Fruit fly (Drosophila melanogaster): ENCODE data around the gene CG14454.

CG14454 gene

dm6 chr3L:22671699-22672276 lies 20.5 kb downstream of the CG14454 start:
- no peak for TF ChIP-seq cyc (GFP tag; optimal IDR thresholded peaks at IDR 0.05)
- no peak for TF ChIP-seq CG11762 (GFP tag; optimal IDR thresholded peaks at IDR 0.05; ENCODE audit: insufficient read depth)
- TF ChIP-seq CG6163 (GFP tag; IDR thresholded peaks at IDR 0.05), result no peak
- no peak for TF ChIP-seq topi (GFP tag; optimal IDR thresholded peaks at IDR 0.05)
- TF ChIP-seq CG3919 (GFP tag; optimal IDR thresholded peaks at IDR 0.05), result no peak
- TF ChIP-seq CG10669 (GFP tag; optimal IDR thresholded peaks at IDR 0.05), result no peak
- TF ChIP-seq fkh (GFP tag; optimal IDR thresholded peaks at IDR 0.05), result peak; percentile 55
- no peak for TF ChIP-seq CG8319 (GFP tag; optimal IDR thresholded peaks at IDR 0.05)
- no peak for TF ChIP-seq lz (GFP tag; optimal IDR thresholded peaks at IDR 0.05)

- TF ChIP-seq Hr38 (GFP tag; optimal IDR thresholded peaks at IDR 0.05) (no peak), Lpt (GFP tag; optimal IDR thresholded peaks at IDR 0.05) (no peak), CG6854 (GFP tag; optimal IDR thresholded peaks at IDR 0.05) (no peak), OdsH (GFP tag; optimal IDR thresholded peaks at IDR 0.05) (no peak), CG31627 (GFP tag; optimal IDR thresholded peaks at IDR 0.05) (no peak), vri (GFP tag; optimal IDR thresholded peaks at IDR 0.05) (no peak), Sox102F (GFP tag; optimal IDR thresholded peaks at IDR 0.05) (no peak)
Measured at dm6 chr3L:22670174-22670573, 22.2 kb downstream of the CG14454 start.

- TF ChIP-seq svp (GFP tag) (peak; percentile 45), CG7368 (GFP tag; optimal IDR thresholded peaks at IDR 0.05) (no peak), CG8632 (GFP tag; optimal IDR thresholded peaks at IDR 0.05) (no peak), dsx (GFP tag; optimal IDR thresholded peaks at IDR 0.05; ENCODE audit: poor library complexity, severe bottlenecking) (no peak), fkh (GFP tag; optimal IDR thresholded peaks at IDR 0.05) (peak; percentile 59), CG16779 (tag; optimal IDR thresholded peaks at IDR 0.05) (no peak)
Measured at dm6 chr3L:22669275-22670006, 22.9 kb downstream of the CG14454 start, which contains the start of gene Jhbp6. Jhbp6 (plus strand) TSS chr3L:22669956.

dm6 chr3L:22665110-22665509 lies 27.2 kb downstream of the CG14454 start:
- TF ChIP-seq CG8632 (GFP tag; optimal IDR thresholded peaks at IDR 0.05) (no peak), dsx (GFP tag; optimal IDR thresholded peaks at IDR 0.05; ENCODE audit: poor library complexity, severe bottlenecking) (no peak), fkh (GFP tag; optimal IDR thresholded peaks at IDR 0.05) (no peak), CG3919 (GFP tag; optimal IDR thresholded peaks at IDR 0.05) (peak; percentile 18), CG11762 (GFP tag; optimal IDR thresholded peaks at IDR 0.05; ENCODE audit: insufficient read depth) (no peak), fd59A (GFP tag; optimal IDR thresholded peaks at IDR 0.05) (no peak), Sox102F (GFP tag; optimal IDR thresholded peaks at IDR 0.05) (peak; percentile 30), achi (GFP tag; optimal IDR thresholded peaks at IDR 0.05) (peak; percentile 23), esn (GFP tag; optimal IDR thresholded peaks at IDR 0.05) (no peak), OdsH (GFP tag; optimal IDR thresholded peaks at IDR 0.05) (peak; percentile 38), Met (GFP tag; optimal IDR thresholded peaks at IDR 0.05) (peak; percentile 47), CG11902 (GFP tag; optimal IDR thresholded peaks at IDR 0.05) (no peak), Hr4 (GFP tag; optimal IDR thresholded peaks at IDR 0.05) (peak; percentile 13), Hr39 (GFP tag; optimal IDR thresholded peaks at IDR 0.05) (peak; percentile 44), svp (GFP tag) (no peak), Gug (GFP tag; IDR thresholded peaks at IDR 0.05) (no peak), CG6854 (GFP tag; optimal IDR thresholded peaks at IDR 0.05) (no peak), topi (GFP tag; optimal IDR thresholded peaks at IDR 0.05) (peak; percentile 36), cyc (GFP tag; optimal IDR thresholded peaks at IDR 0.05) (no peak), salr (GFP tag; optimal IDR thresholded peaks at IDR 0.05) (no peak), fd85E (GFP tag; optimal IDR thresholded peaks at IDR 0.05) (no peak), Eip78C (GFP tag) (peak; percentile 46), CG9139 (GFP tag; optimal IDR thresholded peaks at IDR 0.05) (no peak), CG31627 (GFP tag; optimal IDR thresholded peaks at IDR 0.05) (peak; percentile 46), Sox15 (GFP tag; optimal IDR thresholded peaks at IDR 0.05) (no peak), Ets96B (tag; optimal IDR thresholded peaks at IDR 0.05) (no peak), Smox (GFP tag; optimal IDR thresholded peaks at IDR 0.05) (peak; percentile 31), Hr38 (GFP tag; optimal IDR thresholded peaks at IDR 0.05) (no peak), net (GFP tag; optimal IDR thresholded peaks at IDR 0.05) (no peak), CG6163 (GFP tag; IDR thresholded peaks at IDR 0.05) (0 out of 3 replicates have a peak, but pooled peaks have one; percentile 39), pdm3 (GFP tag; optimal IDR thresholded peaks at IDR 0.05) (peak; percentile 34), CG15336 (GFP tag; IDR thresholded peaks at IDR 0.05) (no peak), CG10669 (GFP tag; optimal IDR thresholded peaks at IDR 0.05) (peak; percentile 24), spab (GFP tag; optimal IDR thresholded peaks at IDR 0.05) (no peak), lz (GFP tag; optimal IDR thresholded peaks at IDR 0.05) (peak; percentile 27), CG6792 (GFP tag; optimal IDR thresholded peaks at IDR 0.05) (peak; percentile 10), CG10631 (GFP tag; optimal IDR thresholded peaks at IDR 0.05) (peak; percentile 21)

Data from whole organism, prepupa.